Worm (Caenorhabditis elegans): ENCODE measurements around the gene dao-4.

dao-4 gene

ce11 chrX:10074988-10075387 lies at the start of gene dao-4:
Gene dao-4, plus strand, starts transcription at chrX:10075288.
- TF ChIP-seq ztf-29 (GFP tag; IDR thresholded peaks at IDR 0.05) (no peak), klf-2 (GFP tag; conservative IDR thresholded peaks at IDR 0.05) (no peak)

DNA sequence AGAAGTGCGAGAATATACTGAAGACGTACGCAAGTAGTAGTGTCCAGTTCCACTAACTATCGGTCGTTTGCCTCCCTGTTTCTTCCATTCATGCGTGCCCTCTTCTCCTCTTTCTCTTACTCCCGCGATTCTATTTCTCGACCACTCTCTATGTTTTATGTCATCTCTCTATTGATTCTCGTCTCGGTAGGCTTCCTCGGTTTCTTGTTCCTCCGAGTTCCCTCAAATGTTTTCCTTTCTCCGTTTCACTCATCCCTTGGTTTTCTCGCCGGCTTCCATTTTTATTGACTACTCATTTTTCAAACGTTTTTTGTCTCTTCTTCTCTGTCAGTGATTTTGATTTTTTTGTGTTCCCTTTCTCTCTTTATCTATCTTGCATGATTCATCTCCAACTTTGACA lies 48.7 kb upstream of the dao-4 start:
- TF ChIP-seq tab-1 (GFP tag; IDR thresholded peaks at IDR 0.05): no peak
- TF ChIP-seq cog-1 (tag; optimal IDR thresholded peaks at IDR 0.05): no peak
- TF ChIP-seq T22C8.4 (GFP tag; IDR thresholded peaks at IDR 0.05): no peak
- TF ChIP-seq klf-2 (GFP tag; conservative IDR thresholded peaks at IDR 0.05): no peak
- TF ChIP-seq ztf-23 (GFP tag; IDR thresholded peaks at IDR 0.05): no peak
- no peak for TF ChIP-seq ztf-29 (GFP tag; IDR thresholded peaks at IDR 0.05)
- no peak; the same call in 1 of the 2 replicates for TF ChIP-seq flt-1 (GFP tag; IDR thresholded peaks at IDR 0.05)
- no peak for TF ChIP-seq ref-1 (GFP tag; conservative IDR thresholded peaks at IDR 0.05)
- no peak for TF ChIP-seq med-1 (GFP tag; optimal IDR thresholded peaks at IDR 0.05; ENCODE audit: insufficient read depth)

DNA sequence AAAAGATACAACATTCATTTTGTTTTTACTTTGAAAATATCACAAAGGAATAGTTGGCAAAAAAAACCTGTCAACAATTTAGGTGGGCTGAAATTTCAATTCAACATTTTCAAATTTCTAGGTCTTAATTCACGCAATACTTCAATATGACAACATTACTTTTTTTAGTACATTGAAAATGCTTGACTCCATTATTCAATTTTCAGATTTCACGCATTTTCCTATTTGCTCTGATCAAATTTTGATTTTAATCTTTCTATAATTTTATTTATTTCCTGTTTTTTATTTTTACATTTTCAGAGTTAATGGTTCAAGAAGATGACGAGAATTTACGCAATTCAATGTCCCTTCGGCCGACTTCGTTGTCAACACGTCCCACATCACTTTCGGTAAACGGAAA lies 47.5 kb upstream of the dao-4 start, which contains the start of gene mkk-4:
mkk-4 (plus strand) TSS at position 301 of the 400 bp plus-strand sequence.
- TF ChIP-seq cog-1 (tag; optimal IDR thresholded peaks at IDR 0.05): no peak

DNA sequence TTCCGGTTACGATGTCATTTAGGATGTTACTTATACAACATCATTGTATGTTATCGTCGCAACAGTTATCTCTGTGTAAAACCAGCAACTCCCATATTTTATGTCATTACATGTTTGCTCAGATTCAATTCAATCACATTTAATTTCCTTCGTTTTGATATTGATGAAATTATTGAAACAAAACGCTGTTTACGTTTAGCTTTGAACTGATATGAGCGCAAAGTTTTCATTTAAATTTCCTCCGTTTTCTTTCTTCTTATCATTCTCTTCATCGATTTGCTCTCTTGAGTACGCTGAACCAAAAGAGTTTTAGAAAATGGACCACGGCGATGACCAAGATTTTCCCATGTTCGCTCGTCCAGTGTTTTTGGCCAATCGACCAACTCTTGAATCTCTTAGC lies 44.3 kb upstream of the dao-4 start, which contains the start of gene sek-6:
sek-6 (plus strand) TSS at position 315 of the 400 bp plus-strand sequence.
- TF ChIP-seq tab-1 (GFP tag; IDR thresholded peaks at IDR 0.05) (no peak), cog-1 (tag; optimal IDR thresholded peaks at IDR 0.05) (no peak), ref-1 (GFP tag; conservative IDR thresholded peaks at IDR 0.05) (no peak), klf-2 (GFP tag; conservative IDR thresholded peaks at IDR 0.05) (no peak), med-1 (GFP tag; optimal IDR thresholded peaks at IDR 0.05; ENCODE audit: insufficient read depth) (no peak), ztf-23 (GFP tag; IDR thresholded peaks at IDR 0.05) (no peak)

DNA sequence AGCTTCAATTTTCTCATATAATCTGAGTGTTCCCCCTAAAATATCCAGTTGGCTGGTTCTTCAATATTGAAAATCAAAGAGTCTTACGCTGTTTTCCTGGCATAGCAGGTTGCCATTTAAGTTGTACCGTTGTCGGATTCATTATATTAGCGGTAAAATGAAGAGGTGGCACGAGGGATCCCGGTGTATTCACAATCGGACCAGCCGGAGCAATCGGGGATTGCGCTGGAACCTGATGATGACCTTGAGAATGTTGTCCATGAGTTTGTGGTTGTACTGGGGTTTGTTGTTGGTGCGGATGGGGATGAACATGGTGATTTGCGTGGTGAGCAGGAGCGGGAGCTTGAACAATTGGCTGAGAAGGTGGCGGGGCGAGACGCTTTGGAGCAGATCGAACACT lies 30.6 kb upstream of the dao-4 start:
- TF ChIP-seq ztf-29 (GFP tag; IDR thresholded peaks at IDR 0.05): no peak

DNA sequence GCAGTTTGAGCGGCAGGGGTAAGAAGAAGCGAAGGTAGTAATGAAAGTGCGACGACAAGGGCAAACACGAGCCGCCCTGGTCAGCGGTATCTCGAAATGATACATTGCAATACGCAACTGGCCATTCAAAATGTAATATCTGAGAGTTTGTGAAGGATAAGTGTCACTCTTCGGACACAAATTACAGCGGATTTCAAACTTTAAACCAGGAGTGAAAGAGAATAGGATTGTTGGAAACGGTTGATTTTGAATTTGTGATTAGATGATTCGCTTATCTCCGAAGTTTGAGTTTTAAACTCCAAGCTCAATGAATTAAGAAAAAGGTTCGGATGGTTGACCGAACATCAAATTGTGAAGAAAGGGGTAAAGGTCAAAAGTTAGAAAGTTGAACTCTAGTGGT lies 27.8 kb upstream of the dao-4 start, which contains the start of gene ZC374.2:
ZC374.2 (minus strand) TSS at position 101 of the 400 bp plus-strand sequence.
- TF ChIP-seq flt-1 (GFP tag; IDR thresholded peaks at IDR 0.05): no peak
- no peak for TF ChIP-seq ztf-23 (GFP tag; IDR thresholded peaks at IDR 0.05)
- TF ChIP-seq ref-1 (GFP tag; conservative IDR thresholded peaks at IDR 0.05): no peak

- TF ChIP-seq T22C8.4 (GFP tag; IDR thresholded peaks at IDR 0.05): no peak
- no peak for TF ChIP-seq tab-1 (GFP tag; IDR thresholded peaks at IDR 0.05)
- no peak for TF ChIP-seq flt-1 (GFP tag; IDR thresholded peaks at IDR 0.05)
- no peak for TF ChIP-seq ztf-23 (GFP tag; IDR thresholded peaks at IDR 0.05)
- no peak for TF ChIP-seq cog-1 (tag; optimal IDR thresholded peaks at IDR 0.05)
- TF ChIP-seq ztf-29 (GFP tag; IDR thresholded peaks at IDR 0.05): no peak
- TF ChIP-seq klf-2 (GFP tag; conservative IDR thresholded peaks at IDR 0.05): no peak
- no peak for TF ChIP-seq med-1 (GFP tag; optimal IDR thresholded peaks at IDR 0.05; ENCODE audit: insufficient read depth)
- TF ChIP-seq ref-1 (GFP tag; conservative IDR thresholded peaks at IDR 0.05): no peak
Observed at ce11 chrX:10049160-10049559, 25.9 kb upstream of the dao-4 start, which contains the start of gene gnrr-3. Gene gnrr-3, plus strand, starts transcription at chrX:10049460.

- TF ChIP-seq ref-1 (GFP tag; conservative IDR thresholded peaks at IDR 0.05) (no peak), flt-1 (GFP tag; IDR thresholded peaks at IDR 0.05) (no peak), ztf-23 (GFP tag; IDR thresholded peaks at IDR 0.05) (no peak), klf-2 (GFP tag; conservative IDR thresholded peaks at IDR 0.05) (no peak), cog-1 (tag; optimal IDR thresholded peaks at IDR 0.05) (no peak), tab-1 (GFP tag; IDR thresholded peaks at IDR 0.05) (no peak), T22C8.4 (GFP tag; IDR thresholded peaks at IDR 0.05) (no peak), med-1 (GFP tag; optimal IDR thresholded peaks at IDR 0.05; ENCODE audit: insufficient read depth) (no peak), ztf-29 (GFP tag; IDR thresholded peaks at IDR 0.05) (no peak)
Observed at ce11 chrX:10051625-10052024, 23.5 kb upstream of the dao-4 start.

DNA sequence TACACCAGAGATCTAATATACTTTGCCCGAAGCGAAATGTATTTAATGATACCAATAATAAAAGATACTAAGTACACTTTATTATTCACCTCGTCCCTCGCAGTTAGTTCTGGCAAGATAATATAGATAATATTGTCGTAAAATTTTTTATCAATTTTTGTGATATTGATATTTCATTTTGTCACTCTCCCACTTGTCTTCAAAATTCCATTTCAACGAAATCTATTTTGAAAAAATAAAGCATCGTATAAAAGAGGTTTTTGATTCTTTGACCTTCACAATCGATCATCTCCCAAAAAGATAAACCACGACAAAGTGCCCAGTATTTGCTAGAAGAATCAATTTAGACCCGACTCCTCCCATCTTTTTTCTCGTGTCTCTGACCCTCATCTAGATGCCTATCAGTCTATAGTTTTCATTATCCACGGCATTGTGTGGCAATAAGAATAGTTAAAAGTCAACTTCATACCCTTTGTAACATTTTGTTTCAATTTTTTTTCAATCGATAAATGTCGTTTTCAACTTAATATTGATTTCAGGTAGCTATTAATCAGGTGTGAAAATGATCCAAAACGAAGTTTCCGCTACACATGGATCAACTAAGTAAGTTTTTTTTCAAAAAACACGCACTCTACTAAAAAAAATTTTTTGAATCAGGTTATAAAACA lies 21.2 kb upstream of the dao-4 start, which contains the start of gene cbs-1:
cbs-1 (plus strand) TSS at position 534 of the 668 bp plus-strand sequence.
- TF ChIP-seq ref-1 (GFP tag; conservative IDR thresholded peaks at IDR 0.05): no peak
- TF ChIP-seq ztf-23 (GFP tag; IDR thresholded peaks at IDR 0.05): no peak
- TF ChIP-seq flt-1 (GFP tag; IDR thresholded peaks at IDR 0.05): no peak
- TF ChIP-seq tab-1 (GFP tag; IDR thresholded peaks at IDR 0.05): no peak
- no peak for TF ChIP-seq med-1 (GFP tag; optimal IDR thresholded peaks at IDR 0.05; ENCODE audit: insufficient read depth)
- no peak for TF ChIP-seq T22C8.4 (GFP tag; IDR thresholded peaks at IDR 0.05)
- TF ChIP-seq klf-2 (GFP tag; conservative IDR thresholded peaks at IDR 0.05): no peak
- no peak for TF ChIP-seq cog-1 (tag; optimal IDR thresholded peaks at IDR 0.05)
- TF ChIP-seq ztf-29 (GFP tag; IDR thresholded peaks at IDR 0.05): no peak

DNA sequence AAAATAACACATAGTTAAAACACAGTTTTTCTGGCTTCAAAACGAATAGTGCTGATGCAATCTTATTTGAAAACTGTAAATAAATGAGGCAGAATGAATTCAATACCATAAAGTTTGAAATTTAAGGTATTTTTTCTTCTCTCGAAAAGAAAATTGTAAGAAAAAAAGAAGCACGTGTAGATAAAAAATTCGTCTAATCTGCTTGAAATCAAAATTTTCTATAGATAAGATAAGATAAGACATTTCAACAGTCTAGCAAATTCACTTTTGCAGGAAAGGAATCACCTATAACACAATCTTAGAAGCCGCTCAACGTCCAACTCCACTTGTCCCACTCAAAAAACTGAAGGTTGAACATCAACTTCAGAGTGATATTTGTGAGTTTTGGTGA lies 20.7 kb upstream of the dao-4 start:
- TF ChIP-seq tab-1 (GFP tag; IDR thresholded peaks at IDR 0.05): no peak
- TF ChIP-seq cog-1 (tag; optimal IDR thresholded peaks at IDR 0.05): no peak
- TF ChIP-seq ref-1 (GFP tag; conservative IDR thresholded peaks at IDR 0.05): no peak
- no peak for TF ChIP-seq med-1 (GFP tag; optimal IDR thresholded peaks at IDR 0.05; ENCODE audit: insufficient read depth)
- TF ChIP-seq flt-1 (GFP tag; IDR thresholded peaks at IDR 0.05): no peak
- no peak for TF ChIP-seq klf-2 (GFP tag; conservative IDR thresholded peaks at IDR 0.05)
- no peak for TF ChIP-seq ztf-23 (GFP tag; IDR thresholded peaks at IDR 0.05)
- TF ChIP-seq T22C8.4 (GFP tag; IDR thresholded peaks at IDR 0.05): no peak
- no peak for TF ChIP-seq ztf-29 (GFP tag; IDR thresholded peaks at IDR 0.05)

DNA sequence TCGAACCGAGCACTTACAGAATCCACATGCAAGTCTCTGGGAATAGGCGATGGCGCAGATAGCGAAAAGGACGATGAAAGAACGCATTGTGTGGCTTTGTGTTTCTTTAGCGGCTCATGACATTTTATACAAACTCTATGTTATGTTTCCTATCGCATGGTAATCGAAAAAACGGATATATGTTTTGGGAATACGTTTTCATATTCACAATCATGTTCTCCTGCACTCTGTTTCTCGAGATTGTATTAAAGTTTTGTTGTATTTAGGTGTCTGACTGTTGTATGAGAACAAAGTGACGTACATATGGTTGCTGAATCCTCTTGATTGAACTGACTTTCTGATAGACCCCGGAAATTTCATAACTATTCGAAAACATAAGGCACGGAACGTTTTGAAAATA lies 16.8 kb upstream of the dao-4 start, which contains the start of gene ZC373.2:
ZC373.2 (minus strand) TSS at position 101 of the 400 bp plus-strand sequence.
- TF ChIP-seq flt-1 (GFP tag; IDR thresholded peaks at IDR 0.05) (no peak), tab-1 (GFP tag; IDR thresholded peaks at IDR 0.05) (no peak), ref-1 (GFP tag; conservative IDR thresholded peaks at IDR 0.05) (no peak), T22C8.4 (GFP tag; IDR thresholded peaks at IDR 0.05) (no peak), ztf-29 (GFP tag; IDR thresholded peaks at IDR 0.05) (no peak), med-1 (GFP tag; optimal IDR thresholded peaks at IDR 0.05; ENCODE audit: insufficient read depth) (no peak), klf-2 (GFP tag; conservative IDR thresholded peaks at IDR 0.05) (no peak), ztf-23 (GFP tag; IDR thresholded peaks at IDR 0.05) (no peak), cog-1 (tag; optimal IDR thresholded peaks at IDR 0.05) (no peak)

Data from whole organism, midembryonic.